Worm (Caenorhabditis elegans): ENCODE measurements around the gene F41G4.13.
A peak's percentile ranks its signal among the peaks of the same experiment; 100 is the strongest.

The F41G4.13 gene

DNA sequence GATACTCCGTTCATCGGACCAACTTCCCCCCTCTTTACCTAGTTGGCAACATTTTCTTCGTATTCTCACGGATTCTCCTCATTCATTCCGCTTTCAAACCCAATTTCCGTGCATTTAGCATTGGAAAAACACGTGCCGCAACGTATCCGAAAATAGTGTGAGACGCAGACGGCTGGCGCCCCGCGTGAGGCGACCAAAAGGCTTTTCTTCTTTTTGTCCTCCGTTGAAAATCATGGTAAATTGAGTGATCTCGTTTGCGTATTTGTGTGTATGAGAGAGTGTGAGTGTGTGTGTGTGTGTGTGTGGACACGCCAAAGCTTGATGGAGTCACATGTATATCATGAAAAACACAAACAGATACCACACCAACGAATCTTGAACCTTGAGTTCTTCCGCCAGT, 37.8 kb downstream of the F41G4.13 start:
- TF ChIP-seq ces-1 (GFP tag; optimal IDR thresholded peaks at IDR 0.05) (peak; percentile 30), lin-39 (tag; optimal IDR thresholded peaks at IDR 0.05) (no peak), F37D6.2 (tag; optimal IDR thresholded peaks at IDR 0.05) (peak; percentile 76), lin-15B (tag; optimal IDR thresholded peaks at IDR 0.05) (no peak), T26A8.4 (GFP tag; IDR thresholded peaks at IDR 0.05) (peak; percentile 55; the same call in 1 of the 2 replicates), dve-1 (tag; optimal IDR thresholded peaks at IDR 0.05; ENCODE audit: insufficient read depth) (peak; percentile 97), hlh-11 (tag; optimal IDR thresholded peaks at IDR 0.05) (peak; percentile 99), vab-7 (GFP tag; IDR thresholded peaks at IDR 0.05) (0 out of 2 replicates have a peak, but pooled peaks have one; percentile 40), aha-1 (tag) (peak; percentile 100), nhr-111 (GFP tag; optimal IDR thresholded peaks at IDR 0.05) (no peak), mep-1 (tag; optimal IDR thresholded peaks at IDR 0.05) (peak; percentile 95), mdl-1 (tag; optimal IDR thresholded peaks at IDR 0.05) (peak; percentile 95 to 99), zip-2 (tag; optimal IDR thresholded peaks at IDR 0.05) (peak; percentile 32), zip-11 (GFP tag; IDR thresholded peaks at IDR 0.05) (no peak), gei-8 (GFP tag; optimal IDR thresholded peaks at IDR 0.05) (peak; percentile 82), dmd-8 (GFP tag; IDR thresholded peaks at IDR 0.05) (no peak), daf-8 (GFP tag; IDR thresholded peaks at IDR 0.05) (no peak), tag-97 (GFP tag; IDR thresholded peaks at IDR 0.05) (no peak), F44E2.7 (GFP tag; IDR thresholded peaks at IDR 0.05) (no peak), ztf-11 (tag; optimal IDR thresholded peaks at IDR 0.05) (no peak), lin-29 (GFP tag; IDR thresholded peaks at IDR 0.05) (0 out of 2 replicates have a peak, but pooled peaks have one; percentile 48), lin-13 (GFP tag; optimal IDR thresholded peaks at IDR 0.05) (peak; percentile 86), spr-3 (GFP tag; optimal IDR thresholded peaks at IDR 0.05) (no peak), lir-3 (tag; optimal IDR thresholded peaks at IDR 0.05) (no peak), sdz-12 (GFP tag; optimal IDR thresholded peaks at IDR 0.05) (no peak), ceh-62 (tag; optimal IDR thresholded peaks at IDR 0.05) (no peak), ZK337.2 (GFP tag; IDR thresholded peaks at IDR 0.05) (no peak), snpc-4 (tag; optimal IDR thresholded peaks at IDR 0.05) (no peak), Y48G9A.11 (GFP tag; IDR thresholded peaks at IDR 0.05) (no peak), egl-43 (GFP tag; IDR thresholded peaks at IDR 0.05) (peak; percentile 80), nhr-237 (tag; optimal IDR thresholded peaks at IDR 0.05) (no peak), attf-4 (tag; optimal IDR thresholded peaks at IDR 0.05) (no peak), aly-2 (tag; optimal IDR thresholded peaks at IDR 0.05) (no peak), zfp-2 (tag; optimal IDR thresholded peaks at IDR 0.05) (no peak), mes-2 (tag; optimal IDR thresholded peaks at IDR 0.05; ENCODE audit: poor library complexity, severe bottlenecking) (peak; percentile 52), lin-1 (GFP tag; IDR thresholded peaks at IDR 0.05) (peak; percentile 82), pqm-1 (tag; optimal IDR thresholded peaks at IDR 0.05) (no peak), php-3 (GFP tag; IDR thresholded peaks at IDR 0.05) (no peak; the same call in 1 of the 2 replicates), ceh-32 (tag; optimal IDR thresholded peaks at IDR 0.05; ENCODE audit: poor library complexity) (no peak), F10B5.3 (tag; optimal IDR thresholded peaks at IDR 0.05) (no peak), T20F7.1 (GFP tag; optimal IDR thresholded peaks at IDR 0.05) (peak; percentile 83), egl-27 (tag; optimal IDR thresholded peaks at IDR 0.05) (peak; percentile 13), daf-16 (GFP tag; optimal IDR thresholded peaks at IDR 0.05) (peak; percentile 1 to 81), daf-16 (tag; optimal IDR thresholded peaks at IDR 0.05) (peak; percentile 87), F26F4.8 (GFP tag; conservative IDR thresholded peaks at IDR 0.05) (no peak), nhr-25 (tag; optimal IDR thresholded peaks at IDR 0.05; ENCODE audit: borderline replicate concordance, insufficient read depth) (peak; percentile 2), ceh-20 (GFP tag; IDR thresholded peaks at IDR 0.05) (peak; percentile 84), rbr-2 (tag; optimal IDR thresholded peaks at IDR 0.05) (peak; percentile 91), ztf-7 (tag; optimal IDR thresholded peaks at IDR 0.05) (peak; percentile 7), set-16 (GFP tag; IDR thresholded peaks at IDR 0.05) (peak; percentile 67; the same call in 1 of the 2 replicates), hlh-30 (tag; optimal IDR thresholded peaks at IDR 0.05; ENCODE audit: insufficient read depth) (peak; percentile 99), arid-1 (GFP tag; conservative IDR thresholded peaks at IDR 0.05) (0 out of 2 replicates have a peak, but pooled peaks have one; percentile 42)
